ENCODE assay signal across 3 worm cellular contexts in the genomic region with DNA sequence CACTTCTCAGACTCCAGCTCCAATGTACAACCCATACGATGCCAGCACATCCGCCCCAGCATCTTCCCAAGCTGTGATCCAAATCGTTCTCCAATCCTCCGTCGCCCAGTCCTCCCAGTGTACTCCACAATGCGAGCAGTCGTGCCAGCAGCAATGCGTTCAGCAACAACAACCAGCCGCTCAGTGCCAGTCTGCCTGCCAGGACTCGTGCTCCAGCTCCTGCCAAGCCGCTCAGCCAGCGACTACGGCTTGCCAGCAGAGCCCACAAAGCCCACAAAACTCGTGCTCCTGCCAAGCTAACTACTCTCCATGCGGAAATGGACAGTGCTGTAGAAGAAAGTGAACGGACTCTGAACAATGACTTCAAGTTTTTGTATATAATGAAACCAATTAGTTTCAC.
TF ChIP-seq lines count a peak whose summit lies in the region.

No protein-coding gene starts in this region.

TF ChIP-seq in whole organism, L4 larva, 104 proteins besides CTCF, POLR2A, EP300 and RAD21:
- TF ChIP-seq lim-7 (GFP tag; IDR thresholded peaks at IDR 0.05; lab: Robert Waterston, UW) (0 out of 2 replicates have a peak, but pooled peaks have one; percentile 36), gei-8 (GFP tag; optimal IDR thresholded peaks at IDR 0.05; lab: Kevin White, UChicago) (no peak), set-16 (GFP tag; IDR thresholded peaks at IDR 0.05; lab: Robert Waterston, UW) (peak; percentile 89), F44E2.7 (GFP tag; IDR thresholded peaks at IDR 0.05; lab: Robert Waterston, UW) (0 out of 2 replicates have a peak, but pooled peaks have one; percentile 30)

TF ChIP-seq in whole organism, late embryonic, 69 proteins besides CTCF, POLR2A, EP300 and RAD21:
- TF ChIP-seq elt-4 (tag; optimal IDR thresholded peaks at IDR 0.05; lab: Kevin White, UChicago) (peak; percentile 48), ref-2 (tag; optimal IDR thresholded peaks at IDR 0.05; lab: Kevin White, UChicago) (no peak), pqm-1 (tag; optimal IDR thresholded peaks at IDR 0.05; lab: Kevin White, UChicago) (no peak), ceh-48 (tag; optimal IDR thresholded peaks at IDR 0.05; lab: Kevin White, UChicago) (no peak), ceh-6 (GFP tag; optimal IDR thresholded peaks at IDR 0.05; lab: Kevin White, UChicago) (no peak), unc-3 (GFP tag; conservative IDR thresholded peaks at IDR 0.05; lab: Robert Waterston, UW) (no peak), unc-3 (tag; optimal IDR thresholded peaks at IDR 0.05; lab: Kevin White, UChicago) (no peak), unc-86 (tag; optimal IDR thresholded peaks at IDR 0.05; lab: Kevin White, UChicago) (no peak)
TF ChIP-seq in whole organism, late embryonic: peak in this region for 1.

TF ChIP-seq in whole organism, young adult, 124 proteins besides CTCF, POLR2A, EP300 and RAD21:
- TF ChIP-seq tbx-9 (tag; optimal IDR thresholded peaks at IDR 0.05; lab: Kevin White, UChicago; ENCODE audit: borderline replicate concordance) (no peak), lsy-27 (tag; optimal IDR thresholded peaks at IDR 0.05; lab: Kevin White, UChicago; ENCODE audit: borderline replicate concordance, insufficient read depth) (no peak), madf-3 (GFP tag; IDR thresholded peaks at IDR 0.05; lab: Robert Waterston, UW) (no peak), B0019.2 (GFP tag; conservative IDR thresholded peaks at IDR 0.05; lab: Robert Waterston, UW) (no peak), nhr-80 (tag; optimal IDR thresholded peaks at IDR 0.05; lab: Kevin White, UChicago) (no peak), somi-1 (GFP tag; optimal IDR thresholded peaks at IDR 0.05; lab: Kevin White, UChicago) (no peak), F37B4.10 (GFP tag; IDR thresholded peaks at IDR 0.05; lab: Robert Waterston, UW) (0 out of 2 replicates have a peak, but pooled peaks have one; percentile 18), lsl-1 (GFP tag; optimal IDR thresholded peaks at IDR 0.05; lab: Kevin White, UChicago) (no peak), F57A8.1 (GFP tag; optimal IDR thresholded peaks at IDR 0.05; lab: Kevin White, UChicago) (no peak), ztf-28 (GFP tag; IDR thresholded peaks at IDR 0.05; lab: Robert Waterston, UW) (no peak), attf-3 (GFP tag; conservative IDR thresholded peaks at IDR 0.05; lab: Robert Waterston, UW) (no peak), pha-4 (tag; optimal IDR thresholded peaks at IDR 0.05; lab: Kevin White, UChicago) (no peak), zim-3 (tag; optimal IDR thresholded peaks at IDR 0.05; lab: Kevin White, UChicago) (no peak), fkh-3 (tag; optimal IDR thresholded peaks at IDR 0.05; lab: Kevin White, UChicago) (peak; percentile 39), ztf-26 (tag; optimal IDR thresholded peaks at IDR 0.05; lab: Kevin White, UChicago) (no peak), hrde-1 (tag; optimal IDR thresholded peaks at IDR 0.05; lab: Kevin White, UChicago; ENCODE audit: borderline replicate concordance) (no peak), egrh-3 (GFP tag; IDR thresholded peaks at IDR 0.05; lab: Robert Waterston, UW) (peak; percentile 81), lir-1 (GFP tag; conservative IDR thresholded peaks at IDR 0.05; lab: Robert Waterston, UW) (no peak), pbrm-1 (GFP tag; IDR thresholded peaks at IDR 0.05; lab: Robert Waterston, UW) (no peak), ceh-100 (GFP tag; IDR thresholded peaks at IDR 0.05; lab: Robert Waterston, UW) (no peak), zfh-2 (GFP tag; conservative IDR thresholded peaks at IDR 0.05; lab: Robert Waterston, UW) (peak; percentile 81)
TF ChIP-seq in whole organism, young adult: peak in this region for 4.
